Worm (Caenorhabditis elegans) whole organism, L1 larva: ENCODE results near the gene Y53C12A.10.

ENCODE experiments used
- C04F5.9 ChIP-seq: sonication (generic microtip); optimal IDR thresholded peaks from 2 replicates; lab custom pipeline; 2016; ENCODE audit warnings: missing genetic modification characterization, missing compliant biosample characterization
- C16A3.4 ChIP-seq: fragments of 150-350 bp; optimal IDR thresholded peaks from 2 replicates; lab custom pipeline; 2014; ENCODE audit warnings: missing biosample characterization, missing genetic modification characterization
- C34B4.2 ChIP-seq: sonication (generic microtip); optimal IDR thresholded peaks from 2 replicates; lab custom pipeline; 2017; ENCODE audit warnings: mild to moderate bottlenecking, missing genetic modification characterization, missing compliant biosample characterization
- Y116A8C.19 ChIP-seq: sonication (generic microtip); optimal IDR thresholded peaks from 2 replicates; lab custom pipeline; 2016; ENCODE audit warnings: missing compliant biosample characterization, missing genetic modification characterization, borderline replicate concordance
- alr-1 ChIP-seq: fragments of 200-800 bp; sonication (Bioruptor generic); optimal IDR thresholded peaks from 2 replicates; lab custom pipeline; 2018; ENCODE audit warnings: borderline replicate concordance, mild to moderate bottlenecking, missing genetic modification characterization, missing compliant biosample characterization
- aly-2 ChIP-seq: fragments of 150-350 bp; optimal IDR thresholded peaks from 2 replicates; lab custom pipeline; 2014; ENCODE audit warnings: missing biosample characterization, missing genetic modification characterization
- ceh-63 ChIP-seq: fragments of 200-800 bp; sonication (Bioruptor generic); optimal IDR thresholded peaks from 2 replicates; lab custom pipeline; 2018; ENCODE audit warnings: mild to moderate bottlenecking, missing genetic modification characterization, missing compliant biosample characterization
- ceh-8 ChIP-seq: fragments of 200-800 bp; sonication (Bioruptor generic); optimal IDR thresholded peaks from 2 replicates; lab custom pipeline; 2018; ENCODE audit warnings: mild to moderate bottlenecking, missing genetic modification characterization, moderate library complexity, missing compliant biosample characterization
- dpl-1 ChIP-seq, 3 experiments: fragments of 150-350 bp in 2 of 3; sonication (generic microtip) in 1 of 3; optimal IDR thresholded peaks; 2 replicates each; lab custom pipeline; 2014 to 2017; ENCODE audit warnings: missing biosample characterization in 3 of 3, missing genetic modification characterization in 3 of 3, missing genetic modification reagents in 3 of 3
- dsc-1 ChIP-seq: sonication (generic microtip); optimal IDR thresholded peaks from 2 replicates; lab custom pipeline; 2016; ENCODE audit warnings: mild to moderate bottlenecking, missing genetic modification characterization, missing compliant biosample characterization
- efl-1 ChIP-seq, 4 experiments: fragments of 150-350 bp; optimal IDR thresholded peaks in 3 of 4; peaks in 1 of 4; 1 replicate in 1 of 4; 2 replicates in 3 of 4; lab custom pipeline; 2014; ENCODE audit warnings: missing biosample characterization in 2 of 4, missing genetic modification characterization in 2 of 4, missing genetic modification reagents in 2 of 4
- egl-27 ChIP-seq, 2 experiments: fragments of 150-350 bp in 1 of 2; sonication (generic microtip); optimal IDR thresholded peaks; 3 replicates each; lab custom pipeline; 2017 to 2018; ENCODE audit warnings: missing biosample characterization in 2 of 2, missing genetic modification characterization in 2 of 2, missing genetic modification reagents in 2 of 2
- elt-2 ChIP-seq: sonication (generic microtip); optimal IDR thresholded peaks from 2 replicates; lab custom pipeline; 2016; ENCODE audit warnings: missing genetic modification characterization, mild to moderate bottlenecking, inconsistent platforms, missing compliant biosample characterization, missing genetic modification reagents
- ets-5 ChIP-seq: fragments of 200-800 bp; sonication (Bioruptor generic); IDR thresholded peaks from 2 replicates; pipeline ENCODE4 v1.3.6; 2022; ENCODE audit warnings: missing genetic modification characterization, missing compliant biosample characterization
- fkh-4 ChIP-seq: sonication (generic microtip); optimal IDR thresholded peaks from 2 replicates; lab custom pipeline; 2016; ENCODE audit warnings: missing compliant biosample characterization, missing genetic modification characterization, borderline replicate concordance
- fkh-8 ChIP-seq: sonication (generic microtip); optimal IDR thresholded peaks from 2 replicates; lab custom pipeline; 2016; ENCODE audit warnings: mild to moderate bottlenecking, missing genetic modification characterization, missing compliant biosample characterization
- fos-1 ChIP-seq: fragments of 150-350 bp; optimal IDR thresholded peaks from 2 replicates; lab custom pipeline; 2014; ENCODE audit warnings: missing biosample characterization, missing genetic modification characterization
- hlh-4 ChIP-seq: sonication (generic microtip); optimal IDR thresholded peaks from 2 replicates; lab custom pipeline; 2016; ENCODE audit warnings: mild to moderate bottlenecking, missing genetic modification characterization, missing compliant biosample characterization
- hpl-2 ChIP-seq: fragments of 150-350 bp; optimal IDR thresholded peaks from 2 replicates; lab custom pipeline; 2014; ENCODE audit warnings: missing biosample characterization, missing genetic modification reagents, missing genetic modification characterization
- isw-1 ChIP-seq: fragments of 200-800 bp; sonication (Bioruptor generic); IDR thresholded peaks from 2 replicates; pipeline ENCODE4 v1.3.6; 2022; ENCODE audit warnings: missing genetic modification characterization, missing compliant biosample characterization
- jun-1 ChIP-seq: fragments of 150-350 bp; optimal IDR thresholded peaks from 2 replicates; lab custom pipeline; 2014; ENCODE audit warnings: missing biosample characterization, missing genetic modification reagents, missing genetic modification characterization
- lin-13 ChIP-seq: fragments of 150-350 bp; optimal IDR thresholded peaks from 2 replicates; lab custom pipeline; 2014; ENCODE audit warnings: missing biosample characterization, missing genetic modification reagents, missing genetic modification characterization
- lin-14 ChIP-seq: fragments of 200-800 bp; sonication (Bioruptor generic); optimal IDR thresholded peaks from 2 replicates; lab custom pipeline; 2018; ENCODE audit warnings: mild to moderate bottlenecking, missing genetic modification characterization, moderate library complexity, missing compliant biosample characterization
- lin-15B ChIP-seq: fragments of 150-350 bp; sonication (generic microtip); optimal IDR thresholded peaks from 3 replicates; lab custom pipeline; 2014; ENCODE audit warnings: missing biosample characterization, missing genetic modification characterization
- lin-35 ChIP-seq, 2 experiments: fragments of 150-350 bp; optimal IDR thresholded peaks; 2 replicates each; lab custom pipeline; 2014; ENCODE audit warnings: missing biosample characterization in 2 of 2, missing genetic modification characterization in 2 of 2, missing genetic modification reagents in 2 of 2
- lir-3 ChIP-seq: sonication (generic microtip); optimal IDR thresholded peaks from 2 replicates; lab custom pipeline; 2016; ENCODE audit warnings: mild to moderate bottlenecking, missing genetic modification characterization, moderate library complexity, missing compliant biosample characterization; ENCODE audit not compliant: poor library complexity
- lsy-2 ChIP-seq, 2 experiments: fragments of 150-350 bp; optimal IDR thresholded peaks; 2 replicates each; lab custom pipeline; 2014; ENCODE audit warnings: missing biosample characterization in 2 of 2, missing genetic modification characterization in 2 of 2
- mab-9 ChIP-seq: fragments of 200-800 bp; sonication (Bioruptor generic); IDR thresholded peaks from 2 replicates; pipeline ENCODE4 v1.3.6; 2022; ENCODE audit warnings: missing genetic modification reagents, missing genetic modification characterization, missing compliant biosample characterization
- mef-2 ChIP-seq: fragments of 150-350 bp; optimal IDR thresholded peaks from 2 replicates; lab custom pipeline; 2014; ENCODE audit warnings: missing biosample characterization, missing genetic modification characterization
- nhr-12 ChIP-seq: sonication (generic microtip); optimal IDR thresholded peaks from 2 replicates; lab custom pipeline; 2017; ENCODE audit warnings: missing biosample characterization, missing genetic modification characterization
- nhr-19 ChIP-seq: fragments of 200-800 bp; sonication (Bioruptor generic); conservative IDR thresholded peaks from 2 replicates; pipeline ENCODE4 v1.3.6; 2022; ENCODE audit warnings: missing genetic modification characterization, missing compliant biosample characterization
- nhr-237 ChIP-seq: fragments of 150-350 bp; optimal IDR thresholded peaks from 2 replicates; lab custom pipeline; 2014; ENCODE audit warnings: missing biosample characterization, missing genetic modification characterization
- nhr-28 ChIP-seq: fragments of 150-350 bp; optimal IDR thresholded peaks from 2 replicates; lab custom pipeline; 2014; ENCODE audit warnings: missing biosample characterization, missing genetic modification characterization
- nhr-47 ChIP-seq: sonication (generic microtip); optimal IDR thresholded peaks from 2 replicates; lab custom pipeline; 2016; ENCODE audit warnings: mild to moderate bottlenecking, missing genetic modification characterization, moderate library complexity, missing compliant biosample characterization
- nhr-71 ChIP-seq: sonication (generic microtip); optimal IDR thresholded peaks from 2 replicates; lab custom pipeline; 2016; ENCODE audit warnings: mild to moderate bottlenecking, missing genetic modification characterization, moderate library complexity, missing compliant biosample characterization
- nhr-76 ChIP-seq: sonication (generic microtip); optimal IDR thresholded peaks from 2 replicates; lab custom pipeline; 2017; ENCODE audit warnings: missing biosample characterization, missing genetic modification characterization
- nhr-77 ChIP-seq: fragments of 150-350 bp; optimal IDR thresholded peaks from 2 replicates; lab custom pipeline; 2014; ENCODE audit warnings: missing biosample characterization, missing genetic modification characterization
- nhr-84 ChIP-seq: sonication (generic microtip); optimal IDR thresholded peaks from 2 replicates; lab custom pipeline; 2017; ENCODE audit warnings: missing biosample characterization, missing genetic modification characterization
- pag-3 ChIP-seq: sonication (generic microtip); optimal IDR thresholded peaks from 2 replicates; lab custom pipeline; 2017; ENCODE audit warnings: missing genetic modification characterization, mild to moderate bottlenecking, missing compliant biosample characterization, antibody characterized with exemption, borderline replicate concordance; ENCODE audit not compliant: insufficient read depth
- pax-3 ChIP-seq: fragments of 200-800 bp; sonication (Bioruptor generic); optimal IDR thresholded peaks from 2 replicates; lab custom pipeline; 2018; ENCODE audit warnings: mild to moderate bottlenecking, missing genetic modification characterization, moderate library complexity, missing compliant biosample characterization
- pqm-1 ChIP-seq: sonication (generic microtip); optimal IDR thresholded peaks from 3 replicates; lab custom pipeline; 2017; ENCODE audit warnings: missing biosample characterization, missing genetic modification characterization
- rnt-1 ChIP-seq: sonication (generic microtip); optimal IDR thresholded peaks from 2 replicates; lab custom pipeline; 2016; ENCODE audit warnings: mild to moderate bottlenecking, missing genetic modification characterization, moderate library complexity, missing compliant biosample characterization
- skn-1 ChIP-seq: fragments of 150-350 bp; optimal IDR thresholded peaks from 2 replicates; lab custom pipeline; 2014; ENCODE audit warnings: missing biosample characterization, missing genetic modification characterization
- sox-4 ChIP-seq: sonication (generic microtip); optimal IDR thresholded peaks from 2 replicates; lab custom pipeline; 2016; ENCODE audit warnings: missing genetic modification characterization, missing compliant biosample characterization
- sptf-1 ChIP-seq: fragments of 150-350 bp; optimal IDR thresholded peaks from 2 replicates; lab custom pipeline; 2014; ENCODE audit warnings: missing biosample characterization, missing genetic modification characterization
- swsn-7 ChIP-seq: sonication (generic microtip); optimal IDR thresholded peaks from 2 replicates; lab custom pipeline; 2016; ENCODE audit warnings: missing genetic modification characterization, missing compliant biosample characterization
- tlp-1 ChIP-seq: fragments of 150-350 bp; optimal IDR thresholded peaks from 2 replicates; lab custom pipeline; 2014; ENCODE audit warnings: missing biosample characterization, missing genetic modification characterization
- unc-86 ChIP-seq: sonication (generic microtip); optimal IDR thresholded peaks from 2 replicates; lab custom pipeline; 2016; ENCODE audit warnings: missing genetic modification characterization, missing compliant biosample characterization
- vab-15 ChIP-seq: sonication (generic microtip); optimal IDR thresholded peaks from 2 replicates; lab custom pipeline; 2017; ENCODE audit warnings: missing genotype, mild to moderate bottlenecking, missing genetic modification characterization, missing compliant biosample characterization
- zag-1 ChIP-seq: fragments of 150-350 bp; optimal IDR thresholded peaks from 2 replicates; lab custom pipeline; 2014; ENCODE audit warnings: missing biosample characterization, missing genetic modification characterization
- ztf-11 ChIP-seq, 2 experiments: sonication (generic microtip); optimal IDR thresholded peaks; 2 replicates each; lab custom pipeline; 2016 to 2017; ENCODE audit warnings: missing genetic modification characterization in 2 of 2, missing biosample characterization in 1 of 2, missing compliant biosample characterization in 1 of 2

The Y53C12A.10 gene

ce11 chrII:9716417-9717039, 11.9 kb upstream of the Y53C12A.10 start, which contains the start of gene wee-1.3 (continued):
- TF ChIP-seq rnt-1 (tag; lab: Kevin White, UChicago), result peak; percentile 90
- peak; percentile 67 for TF ChIP-seq vab-15 (tag; lab: Kevin White, UChicago)
- peak; percentile 99 to 100 for TF ChIP-seq lin-35 (GFP tag; optimal IDR thresholded peaks at IDR 0.05; lab: Kevin White, UChicago)
- TF ChIP-seq Y116A8C.19 (tag; lab: Kevin White, UChicago), result no peak
- TF ChIP-seq C34B4.2 (tag; lab: Kevin White, UChicago), result no peak
- TF ChIP-seq fkh-8 (tag; lab: Kevin White, UChicago), result peak; percentile 75
- TF ChIP-seq ceh-8 (GFP tag; lab: Kevin White, UChicago), result peak; percentile 48
- peak; percentile 71 for TF ChIP-seq dsc-1
- peak; percentile 81 for TF ChIP-seq lin-13 (GFP tag; lab: Kevin White, UChicago)
- peak; percentile 79 for TF ChIP-seq isw-1 (GFP tag; lab: Robert Waterston, UW)
- TF ChIP-seq unc-86 (tag; lab: Kevin White, UChicago), result peak; percentile 72
- TF ChIP-seq egl-27 (tag; optimal IDR thresholded peaks at IDR 0.05; lab: Kevin White, UChicago), result no peak
- no peak for TF ChIP-seq fkh-4 (tag; lab: Kevin White, UChicago)
- peak; percentile 99 to 100 (median 99) for TF ChIP-seq dpl-1 (GFP tag; optimal IDR thresholded peaks at IDR 0.05; lab: Kevin White, UChicago)
- TF ChIP-seq jun-1 (tag; lab: Kevin White, UChicago), result peak; percentile 78
- TF ChIP-seq ets-5, result no peak
- TF ChIP-seq mef-2, result peak; percentile 30
- peak; percentile 58 for TF ChIP-seq lir-3 (tag; lab: Kevin White, UChicago)
- TF ChIP-seq elt-2, result peak; percentile 7
- TF ChIP-seq pag-3, result peak; percentile 1
- no peak for TF ChIP-seq nhr-28 (tag; lab: Kevin White, UChicago)
- TF ChIP-seq ztf-11 (tag; optimal IDR thresholded peaks at IDR 0.05; lab: Kevin White, UChicago), result peak in 1 of 2 experiments; percentile 51
- TF ChIP-seq ceh-63 (GFP tag; lab: Kevin White, UChicago), result no peak
- peak; percentile 79 for TF ChIP-seq nhr-19 (GFP tag; lab: Robert Waterston, UW)
- peak; percentile 97 to 99 for TF ChIP-seq efl-1 (optimal IDR thresholded peaks at IDR 0.05; lab: Kevin White, UChicago)
- TF ChIP-seq efl-1 (GFP tag; optimal IDR thresholded peaks at IDR 0.05 in 1 of 2; lab: Kevin White, UChicago), result peak; percentile 99 to 100
- TF ChIP-seq nhr-47 (tag; lab: Kevin White, UChicago), result peak; percentile 88
- TF ChIP-seq C16A3.4, result peak; percentile 91
- TF ChIP-seq hpl-2 (GFP tag; lab: Kevin White, UChicago), result no peak
- TF ChIP-seq aly-2 (tag; lab: Kevin White, UChicago), result peak; percentile 77
- TF ChIP-seq lin-14 (GFP tag; lab: Kevin White, UChicago), result peak; percentile 76
- TF ChIP-seq nhr-237 (tag; lab: Kevin White, UChicago), result peak; percentile 50
- peak; percentile 89 for TF ChIP-seq nhr-71
- TF ChIP-seq alr-1 (tag; lab: Kevin White, UChicago), result no peak
- TF ChIP-seq swsn-7 (tag; lab: Kevin White, UChicago), result peak; percentile 83
- TF ChIP-seq fos-1 (tag; lab: Kevin White, UChicago), result peak; percentile 37
- peak; percentile 83 for TF ChIP-seq nhr-77
- TF ChIP-seq sptf-1, result no peak
- peak; percentile 44 for TF ChIP-seq pax-3
- TF ChIP-seq C04F5.9, result peak; percentile 81
- no peak for TF ChIP-seq nhr-84
- TF ChIP-seq nhr-12 (tag; lab: Kevin White, UChicago), result no peak
- no peak for TF ChIP-seq nhr-76 (tag; lab: Kevin White, UChicago)
- TF ChIP-seq lsy-2 (tag; optimal IDR thresholded peaks at IDR 0.05; lab: Kevin White, UChicago), result peak; percentile 92 to 95
- TF ChIP-seq pqm-1 (tag; lab: Kevin White, UChicago), result no peak
- no peak for TF ChIP-seq tlp-1 (tag; lab: Kevin White, UChicago)
- TF ChIP-seq hlh-4 (tag; lab: Kevin White, UChicago), result no peak
- peak; percentile 83 for TF ChIP-seq skn-1 (tag; lab: Kevin White, UChicago)
- peak; percentile 21 for TF ChIP-seq sox-4 (tag; lab: Kevin White, UChicago)
- TF ChIP-seq zag-1 (tag; lab: Kevin White, UChicago), result no peak
- TF ChIP-seq mab-9 (GFP tag; lab: Robert Waterston, UW), result peak; percentile 60; the same call in 1 of the 2 replicates
- peak; percentile 73 for TF ChIP-seq lin-15B (tag; lab: Kevin White, UChicago)
